Fruit fly (Drosophila melanogaster) whole organism, embryonic: ENCODE results near the gene CG14650.
A peak's percentile ranks its signal among the peaks of the same experiment; 100 is the strongest.

Experiments used
- BEAF-32 ChIP-seq: fragments of 200-800 bp; sonication (Bioruptor generic); optimal IDR thresholded peaks from 3 replicates; lab custom pipeline; 2017; ENCODE audit warnings: missing biosample characterization, missing genetic modification characterization, mild to moderate bottlenecking, moderate library complexity, missing genetic modification reagents
- Bdp1 ChIP-seq: fragments of 200-800 bp; sonication (Bioruptor generic); optimal IDR thresholded peaks from 3 replicates; lab custom pipeline; 2016; ENCODE audit warnings: missing biosample characterization, missing genetic modification characterization
- Bgb ChIP-seq: fragments of 200-800 bp; sonication (Bioruptor generic); IDR thresholded peaks from 2 replicates; pipeline ENCODE4 v1.3.6; 2022; ENCODE audit warnings: missing biosample characterization, missing genetic modification characterization; ENCODE audit not compliant: partially characterized antibody
- Blimp-1 ChIP-seq: fragments of 200-800 bp; sonication (Bioruptor generic); optimal IDR thresholded peaks from 3 replicates; lab custom pipeline; 2018; ENCODE audit warnings: missing biosample characterization, missing genetic modification characterization, mild to moderate bottlenecking, moderate library complexity, missing genetic modification reagents
- CG10209 ChIP-seq: fragments of 200-800 bp; sonication (Bioruptor generic); optimal IDR thresholded peaks from 3 replicates; lab custom pipeline; 2017; ENCODE audit warnings: missing biosample characterization, mild to moderate bottlenecking, missing genetic modification characterization, missing genetic modification reagents
- CG11085 ChIP-seq: fragments of 200-800 bp; sonication (Bioruptor generic); IDR thresholded peaks from 2 replicates; pipeline ENCODE4 v1.3.6; 2022; ENCODE audit warnings: missing biosample characterization, missing genetic modification characterization
- CG1233 ChIP-seq: fragments of 200-800 bp; sonication (Bioruptor generic); optimal IDR thresholded peaks from 4 replicates; lab custom pipeline; 2018; ENCODE audit warnings: missing biosample characterization, mild to moderate bottlenecking, missing genetic modification characterization
- CG12391 ChIP-seq: fragments of 200-800 bp; sonication (Bioruptor generic); optimal IDR thresholded peaks from 3 replicates; lab custom pipeline; 2018; ENCODE audit warnings: missing biosample characterization, mild to moderate bottlenecking, missing genetic modification characterization, moderate library complexity
- CG12942 ChIP-seq: fragments of 200-800 bp; sonication (Bioruptor generic); optimal IDR thresholded peaks from 3 replicates; lab custom pipeline; 2016; ENCODE audit warnings: missing biosample characterization, missing genetic modification characterization
- CG13287 ChIP-seq: fragments of 200-800 bp; sonication (Bioruptor generic); IDR thresholded peaks from 2 replicates; pipeline ENCODE4 v1.3.6; 2022; ENCODE audit warnings: missing biosample characterization, missing genetic modification characterization; ENCODE audit not compliant: partially characterized antibody
- CG14710 ChIP-seq: fragments of 200-800 bp; sonication (Bioruptor generic); optimal IDR thresholded peaks from 3 replicates; lab custom pipeline; 2019; ENCODE audit warnings: missing biosample characterization, mild to moderate bottlenecking, missing genetic modification characterization, moderate library complexity
- CG14965 ChIP-seq: fragments of 200-800 bp; sonication (Bioruptor generic); optimal IDR thresholded peaks from 2 replicates; lab custom pipeline; 2016; ENCODE audit warnings: missing biosample characterization, missing genetic modification characterization, borderline replicate concordance
- CG17186 ChIP-seq: fragments of 200-800 bp; sonication (Bioruptor generic); optimal IDR thresholded peaks from 3 replicates; lab custom pipeline; 2017; ENCODE audit warnings: missing biosample characterization, missing genetic modification reagents, missing genetic modification characterization
- CG17385 ChIP-seq: fragments of 200-800 bp; sonication (Bioruptor generic); optimal IDR thresholded peaks from 3 replicates; lab custom pipeline; 2018; ENCODE audit warnings: missing biosample characterization, mild to moderate bottlenecking, missing genetic modification characterization
- CG17829 ChIP-seq: fragments of 200-800 bp; optimal IDR thresholded peaks from 2 replicates; lab custom pipeline; 2019; ENCODE audit warnings: missing biosample characterization, mild to moderate bottlenecking, missing genetic modification characterization, moderate library complexity
- CG4617 ChIP-seq: fragments of 200-800 bp; sonication (Bioruptor generic); optimal IDR thresholded peaks from 3 replicates; lab custom pipeline; 2016; ENCODE audit warnings: missing biosample characterization, missing genetic modification characterization, borderline replicate concordance
- CG4820 ChIP-seq: fragments of 200-800 bp; sonication (Bioruptor generic); optimal IDR thresholded peaks from 3 replicates; lab custom pipeline; 2016; ENCODE audit warnings: missing biosample characterization, missing genetic modification characterization
- CG5245 ChIP-seq: fragments of 200-800 bp; sonication (Bioruptor generic); optimal IDR thresholded peaks from 3 replicates; lab custom pipeline; 2016; ENCODE audit warnings: missing biosample characterization, missing genetic modification characterization
- CG6689 ChIP-seq: fragments of 200-800 bp; sonication (Bioruptor generic); IDR thresholded peaks from 2 replicates; pipeline ENCODE4 v1.3.6; 2022; ENCODE audit warnings: missing biosample characterization, missing genetic modification characterization
- CG8281 ChIP-seq: fragments of 200-800 bp; sonication (Bioruptor generic); optimal IDR thresholded peaks from 2 replicates; lab custom pipeline; 2018; ENCODE audit warnings: missing biosample characterization, mild to moderate bottlenecking, missing genetic modification characterization, moderate library complexity
- CG8765 ChIP-seq: fragments of 200-800 bp; sonication (Bioruptor generic); IDR thresholded peaks from 2 replicates; pipeline ENCODE4 v1.3.6; 2022; ENCODE audit warnings: missing biosample characterization, missing genetic modification characterization
- CkIIα-i1 ChIP-seq: fragments of 200-800 bp; sonication (Bioruptor generic); IDR thresholded peaks from 2 replicates; pipeline ENCODE4 v1.3.6; 2022; ENCODE audit warnings: missing biosample characterization, missing genetic modification characterization
- CrebB ChIP-seq: fragments of 200-800 bp; sonication (Bioruptor generic); optimal IDR thresholded peaks from 3 replicates; lab custom pipeline; 2018; ENCODE audit warnings: missing biosample characterization, mild to moderate bottlenecking, missing genetic modification characterization
- E2f1 ChIP-seq: fragments of 200-800 bp; sonication (Bioruptor generic); IDR thresholded peaks from 2 replicates; pipeline ENCODE4 v1.3.6; 2022; ENCODE audit warnings: missing biosample characterization, missing genetic modification characterization
- Hand ChIP-seq: fragments of 200-800 bp; sonication (Bioruptor generic); optimal IDR thresholded peaks from 2 replicates; lab custom pipeline; 2017; ENCODE audit warnings: mild to moderate bottlenecking, missing biosample characterization, missing genetic modification reagents, missing genetic modification characterization
- Hey ChIP-seq: fragments of 200-800 bp; sonication (Bioruptor generic); optimal IDR thresholded peaks from 3 replicates; lab custom pipeline; 2018; ENCODE audit warnings: missing biosample characterization, mild to moderate bottlenecking, missing genetic modification characterization
- Hr78 ChIP-seq, 2 experiments: fragments of 200-800 bp in 1 of 2; fragments of >200 bp in 1 of 2; sonication (Bioruptor generic) in 1 of 2; optimal IDR thresholded peaks; 2 replicates each; lab custom pipeline; 2017 to 2019; ENCODE audit warnings: missing biosample characterization in 2 of 2, missing genetic modification characterization in 2 of 2, mild to moderate bottlenecking in 1 of 2, moderate library complexity in 1 of 2
- Lim3 ChIP-seq: fragments of 200-800 bp; sonication (Bioruptor generic); IDR thresholded peaks from 2 replicates; pipeline ENCODE4 v1.3.6; 2022; ENCODE audit warnings: missing biosample characterization, missing genetic modification characterization
- MESR4 ChIP-seq: fragments of 200-800 bp; sonication (Bioruptor generic); optimal IDR thresholded peaks from 2 replicates; lab custom pipeline; 2018; ENCODE audit warnings: missing biosample characterization, mild to moderate bottlenecking, missing genetic modification characterization, moderate library complexity
- Mad ChIP-seq: fragments of 200-800 bp; sonication (Bioruptor generic); optimal IDR thresholded peaks from 2 replicates; lab custom pipeline; 2016; ENCODE audit warnings: missing biosample characterization, missing genetic modification characterization
- Neu2 ChIP-seq: fragments of 200-800 bp; sonication (Bioruptor generic); optimal IDR thresholded peaks from 3 replicates; lab custom pipeline; 2016; ENCODE audit warnings: missing biosample characterization, missing genetic modification characterization, borderline replicate concordance
- Poxn ChIP-seq: fragments of 200-800 bp; sonication (Bioruptor generic); IDR thresholded peaks from 2 replicates; pipeline ENCODE4 v1.3.6; 2022; ENCODE audit warnings: missing biosample characterization, missing genetic modification characterization
- Spps ChIP-seq: fragments of 200-800 bp; sonication (Bioruptor generic); optimal IDR thresholded peaks from 2 replicates; lab custom pipeline; 2018; ENCODE audit warnings: missing biosample characterization, mild to moderate bottlenecking, missing genetic modification characterization
- az2 ChIP-seq: fragments of 200-800 bp; sonication (Bioruptor generic); optimal IDR thresholded peaks from 3 replicates; lab custom pipeline; 2016; ENCODE audit warnings: missing biosample characterization, missing genetic modification characterization
- btn ChIP-seq: fragments of 200-800 bp; sonication (Bioruptor generic); optimal IDR thresholded peaks from 2 replicates; lab custom pipeline; 2016; ENCODE audit warnings: missing biosample characterization, missing genetic modification characterization
- caup ChIP-seq: fragments of 200-800 bp; sonication (Bioruptor generic); optimal IDR thresholded peaks from 3 replicates; lab custom pipeline; 2017; ENCODE audit warnings: missing biosample characterization, mild to moderate bottlenecking, missing genetic modification characterization, moderate library complexity; ENCODE audit not compliant: severe bottlenecking
- corto ChIP-seq: fragments of 200-800 bp; sonication (Bioruptor generic); optimal IDR thresholded peaks from 2 replicates; lab custom pipeline; 2016; ENCODE audit warnings: missing biosample characterization, mild to moderate bottlenecking, missing genetic modification characterization, moderate library complexity
- esg ChIP-seq: fragments of 200-800 bp; sonication (Bioruptor generic); conservative IDR thresholded peaks from 2 replicates; pipeline ENCODE4 v1.3.6; 2022; ENCODE audit warnings: missing biosample characterization, missing genetic modification characterization
- exex ChIP-seq: fragments of 200-800 bp; sonication (Bioruptor generic); optimal IDR thresholded peaks from 4 replicates; lab custom pipeline; 2018; ENCODE audit warnings: missing biosample characterization, mild to moderate bottlenecking, missing genetic modification characterization, moderate library complexity
- fd3F ChIP-seq: fragments of 200-800 bp; sonication (Bioruptor generic); optimal IDR thresholded peaks from 2 replicates; lab custom pipeline; 2018; ENCODE audit warnings: missing biosample characterization, mild to moderate bottlenecking, missing genetic modification characterization, moderate library complexity
- grn ChIP-seq: fragments of 200-800 bp; sonication (Bioruptor generic); optimal IDR thresholded peaks from 3 replicates; lab custom pipeline; 2017; ENCODE audit warnings: missing biosample characterization, missing genetic modification characterization
- gro ChIP-seq: fragments of 200-800 bp; sonication (Bioruptor generic); optimal IDR thresholded peaks from 2 replicates; lab custom pipeline; 2016; ENCODE audit warnings: missing biosample characterization, missing genetic modification characterization
- knrl ChIP-seq: fragments of 200-800 bp; sonication (Bioruptor generic); IDR thresholded peaks from 3 replicates; pipeline ENCODE4 v1.3.6; 2022; ENCODE audit warnings: missing biosample characterization, missing genetic modification characterization; ENCODE audit not compliant: partially characterized antibody
- lab ChIP-seq: fragments of 200-800 bp; sonication (Bioruptor generic); optimal IDR thresholded peaks from 3 replicates; lab custom pipeline; 2017; ENCODE audit warnings: missing biosample characterization, missing genetic modification characterization, mild to moderate bottlenecking, moderate library complexity, missing genetic modification reagents
- nerfin-1 ChIP-seq: fragments of 200-800 bp; sonication (Bioruptor generic); optimal IDR thresholded peaks from 3 replicates; lab custom pipeline; 2019; ENCODE audit warnings: missing biosample characterization, mild to moderate bottlenecking, missing genetic modification characterization, moderate library complexity
- tin ChIP-seq: fragments of 200-800 bp; sonication (Bioruptor generic); optimal IDR thresholded peaks from 3 replicates; lab custom pipeline; 2016; ENCODE audit warnings: missing biosample characterization, missing genetic modification characterization
- trem ChIP-seq: fragments of 200-800 bp; optimal IDR thresholded peaks from 3 replicates; lab custom pipeline; 2019; ENCODE audit warnings: missing biosample characterization, mild to moderate bottlenecking, missing genetic modification characterization, moderate library complexity
- ttk ChIP-seq: fragments of 200-800 bp; sonication (Bioruptor generic); IDR thresholded peaks from 2 replicates; pipeline ENCODE4 v2.1.2; 2022; ENCODE audit warnings: missing biosample characterization, missing genetic modification characterization
- vfl ChIP-seq: fragments of 200-800 bp; sonication (Bioruptor generic); optimal IDR thresholded peaks from 2 replicates; lab custom pipeline; 2016; ENCODE audit warnings: missing biosample characterization, missing genetic modification characterization
- wdn ChIP-seq: fragments of 200-800 bp; sonication (Bioruptor generic); IDR thresholded peaks from 2 replicates; pipeline ENCODE4 v1.3.6; 2022; ENCODE audit warnings: missing biosample characterization, missing genetic modification characterization

Gene CG14650

DNA sequence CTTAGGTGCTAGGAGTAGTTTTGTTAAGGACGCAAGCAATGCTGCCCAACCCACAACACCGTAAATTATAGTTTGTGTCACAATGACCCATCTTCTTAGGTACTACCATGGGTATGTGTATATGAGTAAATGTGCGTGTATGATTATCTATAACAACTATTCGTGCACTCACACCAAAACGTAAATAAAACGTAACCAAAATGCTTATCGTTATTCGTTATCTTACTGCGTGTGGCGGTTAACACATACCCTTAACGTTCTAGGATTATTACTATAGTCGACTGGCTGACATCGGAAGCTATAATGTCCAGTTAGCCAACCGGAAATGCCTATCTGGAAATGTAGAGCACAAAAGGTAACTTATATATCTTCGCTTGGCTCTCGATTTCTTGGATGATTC is 7.9 kb downstream of the CG14650 start (continued):
- no peak for TF ChIP-seq wdn (GFP tag; lab: Robert Waterston, UW)
- no peak for TF ChIP-seq E2f1 (GFP tag; lab: Robert Waterston, UW)
- TF ChIP-seq CkIIα-i1 (GFP tag; lab: Robert Waterston, UW): no peak
- TF ChIP-seq esg (GFP tag; lab: Robert Waterston, UW): no peak
- no peak for TF ChIP-seq CG5245 (GFP tag; lab: Kevin White, UChicago)
- no peak for TF ChIP-seq Mad (GFP tag; lab: Kevin White, UChicago)
- no peak for TF ChIP-seq CG8281 (tag; lab: Kevin White, UChicago)
- no peak for TF ChIP-seq fd3F (GFP tag; lab: Kevin White, UChicago)
- TF ChIP-seq vfl (GFP tag; lab: Kevin White, UChicago): no peak
- TF ChIP-seq lab (GFP tag; lab: Kevin White, UChicago): no peak
- peak; percentile 60 for TF ChIP-seq grn
- TF ChIP-seq knrl (GFP tag; lab: Robert Waterston, UW): no peak
- TF ChIP-seq CG17385: no peak
- TF ChIP-seq Spps: no peak
- no peak for TF ChIP-seq Hand (GFP tag; lab: Kevin White, UChicago)
- no peak for TF ChIP-seq Bdp1 (GFP tag; lab: Kevin White, UChicago)
- no peak for TF ChIP-seq Poxn
- TF ChIP-seq ttk (GFP tag; lab: Robert Waterston, UW): no peak
- TF ChIP-seq nerfin-1: no peak
- peak; percentile 98 for TF ChIP-seq Hey (tag; lab: Kevin White, UChicago)
- no peak for TF ChIP-seq Neu2 (GFP tag; lab: Kevin White, UChicago)
- TF ChIP-seq CG8765 (GFP tag; lab: Robert Waterston, UW): no peak
- peak; percentile 57 for TF ChIP-seq exex (tag; lab: Kevin White, UChicago)
- no peak for TF ChIP-seq CG14965 (GFP tag; lab: Kevin White, UChicago)
- no peak for TF ChIP-seq Blimp-1
- no peak for TF ChIP-seq CG17829 (tag; lab: Kevin White, UChicago)
- peak; percentile 8; the same call in 1 of the 2 replicates for TF ChIP-seq CG13287
- no peak for TF ChIP-seq az2 (GFP tag; lab: Kevin White, UChicago)
- no peak for TF ChIP-seq btn (GFP tag; lab: Kevin White, UChicago)
- TF ChIP-seq Lim3: no peak
- no peak for TF ChIP-seq CG6689 (GFP tag; lab: Robert Waterston, UW)
- TF ChIP-seq CG14710 (tag; lab: Kevin White, UChicago): no peak
- TF ChIP-seq CG4820: no peak
- no peak for TF ChIP-seq Hr78 (GFP tag; optimal IDR thresholded peaks at IDR 0.05; lab: Kevin White, UChicago)
- TF ChIP-seq gro (GFP tag; lab: Kevin White, UChicago): no peak
- no peak for TF ChIP-seq CG4617 (GFP tag; lab: Kevin White, UChicago)
- no peak for TF ChIP-seq trem
- TF ChIP-seq CG12391 (tag; lab: Kevin White, UChicago): no peak
- no peak for TF ChIP-seq CG12942 (GFP tag; lab: Kevin White, UChicago)
- no peak for TF ChIP-seq corto (GFP tag; lab: Kevin White, UChicago)
- TF ChIP-seq CG17186 (GFP tag; lab: Kevin White, UChicago): no peak
- no peak for TF ChIP-seq BEAF-32 (GFP tag; lab: Kevin White, UChicago)
- no peak for TF ChIP-seq CG11085 (GFP tag; lab: Robert Waterston, UW)
- no peak for TF ChIP-seq caup (GFP tag; lab: Kevin White, UChicago)
- no peak for TF ChIP-seq tin (GFP tag; lab: Kevin White, UChicago)
- no peak for TF ChIP-seq CG1233
- TF ChIP-seq MESR4: no peak
- TF ChIP-seq Bgb (GFP tag; lab: Robert Waterston, UW): peak; percentile 62; the same call in 1 of the 2 replicates
- no peak for TF ChIP-seq CrebB (tag; lab: Kevin White, UChicago)
- no peak for TF ChIP-seq CG10209
